Worm (Caenorhabditis elegans): ENCODE measurements around the gene tra-2.

Gene tra-2

DNA sequence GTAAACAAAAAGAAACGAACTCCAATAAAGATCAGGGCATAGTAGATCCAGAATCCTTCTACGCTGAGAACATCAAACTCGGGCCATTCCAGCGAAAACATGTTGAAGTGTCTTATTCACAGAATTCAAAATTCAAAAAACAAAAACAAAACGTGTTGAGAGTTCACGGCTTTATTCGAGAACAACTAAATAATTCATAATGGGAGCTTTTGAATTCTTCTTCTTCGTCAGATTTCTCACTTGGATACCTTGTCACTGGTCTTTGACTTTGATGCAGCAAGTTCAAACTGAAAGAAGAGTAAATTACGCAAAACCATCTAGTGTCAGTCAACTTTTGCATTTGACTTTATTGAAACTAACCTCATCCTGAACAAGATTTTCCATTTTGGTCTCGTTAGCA lies 47.8 kb downstream of the tra-2 start, which contains the start of gene B0252.11:
TSS of gene B0252.11 (minus strand) at position 101 of the 400 bp plus-strand sequence.
- TF ChIP-seq unc-39 (tag; optimal IDR thresholded peaks at IDR 0.05) (no peak), nhr-43 (tag; optimal IDR thresholded peaks at IDR 0.05; ENCODE audit: poor library complexity, severe bottlenecking) (no peak), pha-4 (tag; optimal IDR thresholded peaks at IDR 0.05) (no peak), ztf-4 (tag; optimal IDR thresholded peaks at IDR 0.05) (no peak), daf-12 (tag; optimal IDR thresholded peaks at IDR 0.05) (no peak), egl-27 (tag; optimal IDR thresholded peaks at IDR 0.05) (no peak), lin-15B (tag; optimal IDR thresholded peaks at IDR 0.05) (no peak), ceh-82 (tag; optimal IDR thresholded peaks at IDR 0.05) (no peak)

DNA sequence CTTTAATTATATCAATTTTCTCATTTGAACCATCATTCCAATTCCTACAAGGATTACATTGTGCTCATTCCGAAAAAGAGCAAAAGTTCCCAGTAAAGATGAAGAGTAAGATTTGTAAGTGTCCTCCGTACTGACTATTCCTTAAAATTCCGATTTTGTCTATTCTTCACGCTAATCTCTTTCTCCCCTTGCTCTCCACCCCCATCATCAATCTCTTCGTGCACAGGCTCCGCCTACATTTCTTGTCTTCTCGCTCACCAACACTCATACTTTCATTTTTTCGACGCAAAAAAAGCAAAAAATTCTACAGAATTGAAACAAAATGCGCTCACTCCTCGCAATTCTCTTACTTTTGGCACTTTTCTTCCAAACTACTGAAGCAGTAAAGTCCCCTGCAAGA lies 49.6 kb downstream of the tra-2 start, which contains the start of gene B0252.8:
TSS of gene B0252.8 (plus strand) at position 292 of the 400 bp plus-strand sequence.
- peak; percentile 71 for TF ChIP-seq lin-39 (tag; optimal IDR thresholded peaks at IDR 0.05)
- TF ChIP-seq egl-27 (tag; optimal IDR thresholded peaks at IDR 0.05): no peak
- no peak for TF ChIP-seq daf-12 (tag; optimal IDR thresholded peaks at IDR 0.05)

- TF ChIP-seq lin-15B (tag; optimal IDR thresholded peaks at IDR 0.05): peak; percentile 58
- TF ChIP-seq nhr-43 (tag; optimal IDR thresholded peaks at IDR 0.05; ENCODE audit: poor library complexity, severe bottlenecking): peak; percentile 94
- no peak for TF ChIP-seq elt-1 (tag; optimal IDR thresholded peaks at IDR 0.05)
- TF ChIP-seq elt-2 (tag; optimal IDR thresholded peaks at IDR 0.05): peak; percentile 17
- TF ChIP-seq snpc-4 (tag; optimal IDR thresholded peaks at IDR 0.05): peak; percentile 49
- TF ChIP-seq eor-1 (tag; optimal IDR thresholded peaks at IDR 0.05): peak in 1 of 2 experiments; percentile 70
- no peak for TF ChIP-seq tbx-2 (tag; optimal IDR thresholded peaks at IDR 0.05)
- TF ChIP-seq sea-2 (GFP tag; optimal IDR thresholded peaks at IDR 0.05): no peak
- no peak for TF ChIP-seq fkh-2 (tag; optimal IDR thresholded peaks at IDR 0.05)
- peak; percentile 27 for TF ChIP-seq nhr-25 (tag; optimal IDR thresholded peaks at IDR 0.05)
- peak; percentile 18 for TF ChIP-seq pqm-1 (tag; optimal IDR thresholded peaks at IDR 0.05)
- no peak for TF ChIP-seq elt-3 (tag; optimal IDR thresholded peaks at IDR 0.05)
- no peak for TF ChIP-seq ceh-9 (tag; optimal IDR thresholded peaks at IDR 0.05)
- TF ChIP-seq daf-12 (tag; optimal IDR thresholded peaks at IDR 0.05): no peak
- no peak for TF ChIP-seq skn-1 (tag; optimal IDR thresholded peaks at IDR 0.05)
- no peak for TF ChIP-seq nhr-77 (tag; optimal IDR thresholded peaks at IDR 0.05)
- TF ChIP-seq nhr-237 (tag; optimal IDR thresholded peaks at IDR 0.05): no peak
- TF ChIP-seq unc-62 (GFP tag; optimal IDR thresholded peaks at IDR 0.05): no peak
- TF ChIP-seq nhr-28 (tag; optimal IDR thresholded peaks at IDR 0.05): no peak
- peak; percentile 75 for TF ChIP-seq lsy-12 (tag; optimal IDR thresholded peaks at IDR 0.05)
- TF ChIP-seq nhr-23 (tag; optimal IDR thresholded peaks at IDR 0.05): peak; percentile 69
- no peak for TF ChIP-seq ZK546.5 (tag; optimal IDR thresholded peaks at IDR 0.05)
- TF ChIP-seq mdl-1 (tag; optimal IDR thresholded peaks at IDR 0.05): no peak
- no peak for TF ChIP-seq ztf-4 (tag; optimal IDR thresholded peaks at IDR 0.05)
- no peak for TF ChIP-seq R02D3.7 (tag; optimal IDR thresholded peaks at IDR 0.05)
- peak; percentile 14 for TF ChIP-seq lin-39 (tag; optimal IDR thresholded peaks at IDR 0.05)
- no peak for TF ChIP-seq ceh-28 (tag; optimal IDR thresholded peaks at IDR 0.05)
- peak; percentile 65 for TF ChIP-seq pha-4 (tag; optimal IDR thresholded peaks at IDR 0.05)
- no peak for TF ChIP-seq fos-1 (tag; optimal IDR thresholded peaks at IDR 0.05)
- no peak for TF ChIP-seq ztf-11 (tag; optimal IDR thresholded peaks at IDR 0.05)
- TF ChIP-seq ceh-16 (tag; optimal IDR thresholded peaks at IDR 0.05): no peak
- TF ChIP-seq mml-1 (tag; optimal IDR thresholded peaks at IDR 0.05): no peak
- TF ChIP-seq aly-2 (tag; optimal IDR thresholded peaks at IDR 0.05): no peak
- peak; percentile 64 for TF ChIP-seq nfya-1 (tag; optimal IDR thresholded peaks at IDR 0.05; ENCODE audit: insufficient read depth)
- TF ChIP-seq fkh-10 (GFP tag; optimal IDR thresholded peaks at IDR 0.05): no peak
Observed at ce11 chrII:6913309-6913708, 52.2 kb downstream of the tra-2 start, which contains the start of gene cyn-10. cyn-10 (minus strand) TSS chrII:6913365.

DNA sequence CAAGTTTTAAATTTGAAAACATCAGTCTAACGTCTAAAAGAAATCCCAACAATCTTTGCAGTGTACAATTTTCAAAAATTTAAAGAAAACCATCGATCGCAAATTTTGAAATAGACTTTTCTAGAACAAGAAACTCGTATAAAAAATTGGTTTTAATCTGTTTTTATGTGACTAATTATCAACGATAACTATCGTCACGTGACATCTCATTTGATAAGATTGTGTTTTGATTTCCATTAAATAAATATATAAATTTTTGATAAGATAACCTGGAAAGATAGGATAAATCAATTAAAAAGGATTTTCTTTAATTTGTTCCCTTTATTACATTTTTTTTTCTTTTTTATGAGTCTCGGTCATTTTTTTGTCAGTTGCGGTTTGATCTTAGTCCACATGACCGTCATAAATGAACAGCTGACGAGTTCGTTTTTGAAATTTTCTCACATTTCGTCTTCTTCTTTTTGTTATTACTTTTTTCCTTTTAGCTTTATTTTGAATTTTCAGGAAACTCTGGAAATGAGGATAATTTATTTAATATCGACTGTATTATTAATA lies 55.8 kb downstream of the tra-2 start, which contains the start of gene asm-1:
TSS of gene asm-1 (plus strand) at position 505 of the 555 bp plus-strand sequence.
- TF ChIP-seq ceh-16 (tag; optimal IDR thresholded peaks at IDR 0.05): no peak
- TF ChIP-seq elt-2 (tag; optimal IDR thresholded peaks at IDR 0.05): peak; percentile 26
- no peak for TF ChIP-seq nhr-23 (tag; optimal IDR thresholded peaks at IDR 0.05)
- no peak for TF ChIP-seq ceh-82 (tag; optimal IDR thresholded peaks at IDR 0.05)
- TF ChIP-seq ama-1 (optimal IDR thresholded peaks at IDR 0.05): no peak
- no peak for TF ChIP-seq fos-1 (tag; optimal IDR thresholded peaks at IDR 0.05)
- TF ChIP-seq egl-5 (tag; optimal IDR thresholded peaks at IDR 0.05): no peak
- TF ChIP-seq nhr-11 (tag; optimal IDR thresholded peaks at IDR 0.05): no peak

Measured in whole organism, L3 larva.